Worm (Caenorhabditis elegans) whole organism, L1 larva: ENCODE measurements around the gene F42E11.3.

ENCODE experiments used
- lin-13 ChIP-seq: fragments of 150-350 bp; optimal IDR thresholded peaks from 2 replicates; lab custom pipeline; 2014; ENCODE audit warnings: missing biosample characterization, missing genetic modification reagents, missing genetic modification characterization
- lin-39 ChIP-seq: fragments of 150-350 bp; optimal IDR thresholded peaks from 2 replicates; lab custom pipeline; 2014; ENCODE audit warnings: missing biosample characterization, missing genetic modification reagents, missing genetic modification characterization
- nhr-11 ChIP-seq: fragments of 150-350 bp; optimal IDR thresholded peaks from 2 replicates; lab custom pipeline; 2014; ENCODE audit warnings: missing biosample characterization, missing genetic modification characterization
- nhr-77 ChIP-seq: fragments of 150-350 bp; optimal IDR thresholded peaks from 2 replicates; lab custom pipeline; 2014; ENCODE audit warnings: missing biosample characterization, missing genetic modification characterization
- sup-37 ChIP-seq: fragments of 200-800 bp; sonication (Bioruptor generic); optimal IDR thresholded peaks from 2 replicates; lab custom pipeline; 2018; ENCODE audit warnings: mild to moderate bottlenecking, missing genetic modification characterization, missing compliant biosample characterization

- no peak for TF ChIP-seq nhr-11 (tag; lab: Kevin White, UChicago)
- no peak for TF ChIP-seq lin-39 (tag; lab: Kevin White, UChicago)
- TF ChIP-seq nhr-77 (tag; lab: Kevin White, UChicago) = no peak
- TF ChIP-seq lin-13 (GFP tag; lab: Kevin White, UChicago) = no peak
- TF ChIP-seq sup-37 = no peak
Measured at ce11 chrX:11351856-11352255, 23.6 kb downstream of the F42E11.3 start, which contains the start of gene pgp-3.
